Fruit fly (Drosophila melanogaster) whole organism, adult: ENCODE results near the gene CG3703.

ENCODE experiments used
- CG11617 ChIP-seq: fragments of 200-800 bp; sonication (Bioruptor generic); optimal IDR thresholded peaks from 2 replicates; lab custom pipeline; 2017; ENCODE audit warnings: mild to moderate bottlenecking, missing biosample characterization, missing genetic modification reagents, missing genetic modification characterization
- CG12768 ChIP-seq: fragments of 200-800 bp; sonication (Bioruptor generic); optimal IDR thresholded peaks from 2 replicates; lab custom pipeline; 2017; ENCODE audit warnings: missing biosample characterization, missing genetic modification characterization, mild to moderate bottlenecking, moderate library complexity, missing genetic modification reagents
- CG14711 ChIP-seq: fragments of 200-800 bp; sonication (Bioruptor generic); optimal IDR thresholded peaks from 2 replicates; lab custom pipeline; 2018; ENCODE audit warnings: missing biosample characterization, mild to moderate bottlenecking, missing genetic modification characterization, moderate library complexity
- CG1620 ChIP-seq: fragments of 200-800 bp; sonication (Bioruptor generic); optimal IDR thresholded peaks from 2 replicates; lab custom pipeline; 2016; ENCODE audit warnings: missing biosample characterization, missing genetic modification characterization
- CG33017 ChIP-seq: fragments of 200-800 bp; sonication (Bioruptor generic); optimal IDR thresholded peaks from 2 replicates; lab custom pipeline; 2018; ENCODE audit warnings: missing biosample characterization, mild to moderate bottlenecking, missing genetic modification characterization, moderate library complexity
- CG7045 ChIP-seq: fragments of 200-800 bp; sonication (Bioruptor generic); optimal IDR thresholded peaks from 2 replicates; lab custom pipeline; 2017; ENCODE audit warnings: missing biosample characterization, mild to moderate bottlenecking, missing genetic modification characterization
- CG7101 ChIP-seq: fragments of 200-800 bp; sonication (Bioruptor generic); optimal IDR thresholded peaks from 2 replicates; lab custom pipeline; 2018; ENCODE audit warnings: missing biosample characterization, mild to moderate bottlenecking, missing genetic modification characterization, moderate library complexity
- Clk ChIP-seq: fragments of 200-800 bp; sonication (Bioruptor generic); optimal IDR thresholded peaks from 2 replicates; lab custom pipeline; 2017; ENCODE audit warnings: missing biosample characterization, missing genetic modification characterization
- Crg-1 ChIP-seq: fragments of 200-800 bp; sonication (Bioruptor generic); optimal IDR thresholded peaks from 2 replicates; lab custom pipeline; 2016; ENCODE audit warnings: missing biosample characterization, missing genetic modification characterization
- Hr96 ChIP-seq: fragments of 200-800 bp; sonication (Bioruptor generic); optimal IDR thresholded peaks from 2 replicates; lab custom pipeline; 2016; ENCODE audit warnings: missing biosample characterization, missing genetic modification characterization
- Mnt ChIP-seq: fragments of 200-800 bp; sonication (Bioruptor generic); optimal IDR thresholded peaks from 2 replicates; lab custom pipeline; 2016; ENCODE audit warnings: missing biosample characterization, mild to moderate bottlenecking, missing genetic modification characterization
- bab1 ChIP-seq: fragments of 200-800 bp; sonication (Bioruptor generic); optimal IDR thresholded peaks from 3 replicates; lab custom pipeline; 2019; ENCODE audit warnings: missing biosample characterization, mild to moderate bottlenecking, missing genetic modification characterization, moderate library complexity
- cic ChIP-seq: fragments of 200-800 bp; sonication (Bioruptor generic); optimal IDR thresholded peaks from 2 replicates; lab custom pipeline; 2017; ENCODE audit warnings: missing biosample characterization, mild to moderate bottlenecking, missing genetic modification characterization, moderate library complexity
- cnc ChIP-seq, 2 experiments: fragments of >200 bp; optimal IDR thresholded peaks; 2 replicates each; lab custom pipeline; 2017
- kay ChIP-seq: fragments of 200-800 bp; sonication (Bioruptor generic); peaks from one replicate; lab custom pipeline; 2016; ENCODE audit warnings: missing biosample characterization, missing genetic modification characterization, borderline replicate concordance
- ovo ChIP-seq: fragments of 200-800 bp; sonication (Bioruptor generic); optimal IDR thresholded peaks from 2 replicates; lab custom pipeline; 2016; ENCODE audit warnings: missing biosample characterization, missing genetic modification characterization
- pad ChIP-seq: fragments of 200-800 bp; sonication (Bioruptor generic); optimal IDR thresholded peaks from 3 replicates; lab custom pipeline; 2017; ENCODE audit warnings: missing biosample characterization, missing genetic modification characterization, mild to moderate bottlenecking, moderate library complexity, missing genetic modification reagents
- tj ChIP-seq: fragments of 200-800 bp; sonication (Bioruptor generic); optimal IDR thresholded peaks from 3 replicates; lab custom pipeline; 2017; ENCODE audit warnings: missing biosample characterization, mild to moderate bottlenecking, missing genetic modification characterization, moderate library complexity
- toe ChIP-seq: fragments of 200-800 bp; sonication (Bioruptor generic); optimal IDR thresholded peaks from 2 replicates; lab custom pipeline; 2016; ENCODE audit warnings: missing biosample characterization, missing genetic modification characterization

The CG3703 gene

dm6 chrX:898367-898766, 47.2 kb downstream of the CG3703 start:
- TF ChIP-seq CG33017 (tag; lab: Kevin White, UChicago), result no peak
- no peak for TF ChIP-seq CG12768 (GFP tag; lab: Kevin White, UChicago)
- TF ChIP-seq bab1 (GFP tag; lab: Kevin White, UChicago), result no peak
- no peak for TF ChIP-seq CG7045
- TF ChIP-seq Crg-1 (GFP tag; lab: Kevin White, UChicago), result no peak
- no peak for TF ChIP-seq CG14711 (tag; lab: Kevin White, UChicago)
- no peak for TF ChIP-seq kay (GFP tag; lab: Kevin White, UChicago)
- TF ChIP-seq CG7101 (tag; lab: Kevin White, UChicago), result no peak
- no peak for TF ChIP-seq cnc (optimal IDR thresholded peaks at IDR 0.05; lab: Kevin White, UChicago)
- TF ChIP-seq cic (GFP tag; lab: Kevin White, UChicago), result no peak
- TF ChIP-seq Mnt (GFP tag; lab: Kevin White, UChicago), result no peak
- no peak for TF ChIP-seq Clk (GFP tag; lab: Kevin White, UChicago)
- no peak for TF ChIP-seq CG11617 (GFP tag; lab: Kevin White, UChicago)
- no peak for TF ChIP-seq toe
- TF ChIP-seq pad (GFP tag; lab: Kevin White, UChicago), result no peak
- TF ChIP-seq ovo (GFP tag; lab: Kevin White, UChicago), result no peak
- no peak for TF ChIP-seq CG1620 (GFP tag; lab: Kevin White, UChicago)

- TF ChIP-seq tj (GFP tag; lab: Kevin White, UChicago), result no peak
- TF ChIP-seq CG12768 (GFP tag; lab: Kevin White, UChicago), result no peak
- no peak for TF ChIP-seq CG14711 (tag; lab: Kevin White, UChicago)
- TF ChIP-seq CG11617 (GFP tag; lab: Kevin White, UChicago), result no peak
- TF ChIP-seq Crg-1 (GFP tag; lab: Kevin White, UChicago), result no peak
- TF ChIP-seq Clk (GFP tag; lab: Kevin White, UChicago), result no peak
- no peak for TF ChIP-seq Hr96
- no peak for TF ChIP-seq cnc (optimal IDR thresholded peaks at IDR 0.05; lab: Kevin White, UChicago)
Observed at dm6 chrX:894182-894581, 51.4 kb downstream of the CG3703 start, which contains the start of gene CG11663. TSS of gene CG11663 (plus strand) at chrX:894482.
